Fruit fly (Drosophila melanogaster): ENCODE measurements around the gene CG10602.

CG10602 gene

dm6 chr2L:18858661-18859532 is at the start of gene CG10602, which contains the start of gene mRpL13:
CG10602 (minus strand) TSS chr2L:18859248.
mRpL13 (minus strand) TSS chr2L:18859248.
- no peak for TF ChIP-seq noc (tag; optimal IDR thresholded peaks at IDR 0.05)

dm6 chr2L:18907491-18907890 is 48.4 kb upstream of the CG10602 start:
- TF ChIP-seq noc (tag; optimal IDR thresholded peaks at IDR 0.05): no peak

dm6 chr2L:18906615-18907014 is 47.6 kb upstream of the CG10602 start:
- no peak for TF ChIP-seq noc (tag; optimal IDR thresholded peaks at IDR 0.05)

- TF ChIP-seq noc (tag; optimal IDR thresholded peaks at IDR 0.05): no peak
These were observed 41.9 kb upstream of the CG10602 start for dm6 chr2L:18900976-18901375.

- no peak for TF ChIP-seq noc (tag; optimal IDR thresholded peaks at IDR 0.05)
These were observed 40.8 kb upstream of the CG10602 start for dm6 chr2L:18899862-18900261.

dm6 chr2L:18899254-18899653 is 40.2 kb upstream of the CG10602 start:
- TF ChIP-seq noc (tag; optimal IDR thresholded peaks at IDR 0.05): no peak

dm6 chr2L:18897992-18898391 is 38.9 kb upstream of the CG10602 start:
- no peak for TF ChIP-seq noc (tag; optimal IDR thresholded peaks at IDR 0.05)

dm6 chr2L:18896818-18897578 is 38.0 kb upstream of the CG10602 start:
- TF ChIP-seq noc (tag; optimal IDR thresholded peaks at IDR 0.05): no peak

dm6 chr2L:18896371-18896770 is 37.3 kb upstream of the CG10602 start:
- no peak for TF ChIP-seq noc (tag; optimal IDR thresholded peaks at IDR 0.05)

dm6 chr2L:18894998-18895732 is 36.1 kb upstream of the CG10602 start:
- TF ChIP-seq noc (tag; optimal IDR thresholded peaks at IDR 0.05): no peak

- no peak for TF ChIP-seq noc (tag; optimal IDR thresholded peaks at IDR 0.05)
These were observed 31.0 kb upstream of the CG10602 start for dm6 chr2L:18890087-18890486.

- no peak for TF ChIP-seq noc (tag; optimal IDR thresholded peaks at IDR 0.05)
These were observed 30.3 kb upstream of the CG10602 start for dm6 chr2L:18889311-18889710.

- TF ChIP-seq noc (tag; optimal IDR thresholded peaks at IDR 0.05): no peak
These were observed 27.9 kb upstream of the CG10602 start for dm6 chr2L:18886904-18887303.

dm6 chr2L:18884783-18885182 is 25.7 kb upstream of the CG10602 start:
- no peak for TF ChIP-seq noc (tag; optimal IDR thresholded peaks at IDR 0.05)

dm6 chr2L:18882734-18883133 is 23.7 kb upstream of the CG10602 start:
- TF ChIP-seq noc (tag; optimal IDR thresholded peaks at IDR 0.05): no peak

dm6 chr2L:18881014-18881660 is 22.1 kb upstream of the CG10602 start, which contains the start of gene tup:
tup (minus strand) TSS chr2L:18881261.
- no peak for TF ChIP-seq noc (tag; optimal IDR thresholded peaks at IDR 0.05)
